Fruit fly (Drosophila melanogaster) whole organism, larva: Measurements from ENCODE around the gene AMPdeam.

Source experiments
- noc ChIP-seq: fragments of 200-800 bp; sonication (Bioruptor generic); optimal IDR thresholded peaks from 3 replicates; lab custom pipeline; 2019; ENCODE audit warnings: missing biosample characterization, mild to moderate bottlenecking, missing genetic modification characterization, moderate library complexity

The AMPdeam gene

dm6 chrX:13845728-13846127 is at the start of gene AMPdeam:
Gene AMPdeam (minus strand): TSS chrX:13845866.
- no peak for TF ChIP-seq noc (tag; lab: Kevin White, UChicago)

dm6 chrX:13894518-13894917 is 48.9 kb upstream of the AMPdeam start:
- TF ChIP-seq noc (tag; lab: Kevin White, UChicago) = no peak

dm6 chrX:13890903-13891449 is 45.3 kb upstream of the AMPdeam start:
- TF ChIP-seq noc (tag; lab: Kevin White, UChicago) = peak; percentile 95

dm6 chrX:13890435-13890845 is 44.8 kb upstream of the AMPdeam start:
- no peak for TF ChIP-seq noc (tag; lab: Kevin White, UChicago)

- peak; percentile 87 for TF ChIP-seq noc (tag; lab: Kevin White, UChicago)
Measured at dm6 chrX:13889164-13889672, 43.6 kb upstream of the AMPdeam start.

- TF ChIP-seq noc (tag; lab: Kevin White, UChicago) = no peak
Measured at dm6 chrX:13879169-13879821, 33.6 kb upstream of the AMPdeam start.

dm6 chrX:13844317-13844886 is 1.3 kb downstream of the AMPdeam start:
- TF ChIP-seq noc (tag; lab: Kevin White, UChicago) = no peak

dm6 chrX:13843487-13843886 is 2.2 kb downstream of the AMPdeam start:
- no peak for TF ChIP-seq noc (tag; lab: Kevin White, UChicago)

dm6 chrX:13840075-13840474 is 5.6 kb downstream of the AMPdeam start:
- TF ChIP-seq noc (tag; lab: Kevin White, UChicago) = peak; percentile 25

dm6 chrX:13838892-13839291 is 6.8 kb downstream of the AMPdeam start:
- TF ChIP-seq noc (tag; lab: Kevin White, UChicago) = peak; percentile 95

dm6 chrX:13838255-13838654 is 7.4 kb downstream of the AMPdeam start:
- TF ChIP-seq noc (tag; lab: Kevin White, UChicago) = peak; percentile 66

dm6 chrX:13830029-13830428 is 15.6 kb downstream of the AMPdeam start, which contains the start of gene jub:
Gene jub (minus strand): TSS chrX:13830317.
- no peak for TF ChIP-seq noc (tag; lab: Kevin White, UChicago)

dm6 chrX:13828870-13829269 is 16.8 kb downstream of the AMPdeam start:
- TF ChIP-seq noc (tag; lab: Kevin White, UChicago) = no peak

- no peak for TF ChIP-seq noc (tag; lab: Kevin White, UChicago)
Measured at dm6 chrX:13822753-13823152, 22.9 kb downstream of the AMPdeam start, which contains the start of gene Nup93-1. Gene Nup93-1 (plus strand): TSS chrX:13822826.

dm6 chrX:13821775-13822493 is 23.7 kb downstream of the AMPdeam start, which contains the start of gene Clic:
Gene Clic (minus strand): TSS chrX:13822307.
- TF ChIP-seq noc (tag; lab: Kevin White, UChicago) = no peak
